Fruit fly (Drosophila melanogaster) whole organism, adult: ENCODE measurements around the gene eIF3a.

Source experiments
- CG11617 ChIP-seq: fragments of 200-800 bp; sonication (Bioruptor generic); optimal IDR thresholded peaks from 2 replicates; lab custom pipeline; 2017; ENCODE audit warnings: mild to moderate bottlenecking, missing biosample characterization, missing genetic modification reagents, missing genetic modification characterization
- CG12768 ChIP-seq: fragments of 200-800 bp; sonication (Bioruptor generic); optimal IDR thresholded peaks from 2 replicates; lab custom pipeline; 2017; ENCODE audit warnings: missing biosample characterization, missing genetic modification characterization, mild to moderate bottlenecking, moderate library complexity, missing genetic modification reagents
- CG14711 ChIP-seq: fragments of 200-800 bp; sonication (Bioruptor generic); optimal IDR thresholded peaks from 2 replicates; lab custom pipeline; 2018; ENCODE audit warnings: missing biosample characterization, mild to moderate bottlenecking, missing genetic modification characterization, moderate library complexity
- CG1620 ChIP-seq: fragments of 200-800 bp; sonication (Bioruptor generic); optimal IDR thresholded peaks from 2 replicates; lab custom pipeline; 2016; ENCODE audit warnings: missing biosample characterization, missing genetic modification characterization
- CG33017 ChIP-seq: fragments of 200-800 bp; sonication (Bioruptor generic); optimal IDR thresholded peaks from 2 replicates; lab custom pipeline; 2018; ENCODE audit warnings: missing biosample characterization, mild to moderate bottlenecking, missing genetic modification characterization, moderate library complexity
- CG5204 ChIP-seq: fragments of 200-800 bp; sonication (Bioruptor generic); optimal IDR thresholded peaks from 2 replicates; lab custom pipeline; 2016; ENCODE audit warnings: missing biosample characterization, missing genetic modification characterization
- CG7045 ChIP-seq: fragments of 200-800 bp; sonication (Bioruptor generic); optimal IDR thresholded peaks from 2 replicates; lab custom pipeline; 2017; ENCODE audit warnings: missing biosample characterization, mild to moderate bottlenecking, missing genetic modification characterization
- CG7101 ChIP-seq: fragments of 200-800 bp; sonication (Bioruptor generic); optimal IDR thresholded peaks from 2 replicates; lab custom pipeline; 2018; ENCODE audit warnings: missing biosample characterization, mild to moderate bottlenecking, missing genetic modification characterization, moderate library complexity
- Clk ChIP-seq: fragments of 200-800 bp; sonication (Bioruptor generic); optimal IDR thresholded peaks from 2 replicates; lab custom pipeline; 2017; ENCODE audit warnings: missing biosample characterization, missing genetic modification characterization
- Crg-1 ChIP-seq: fragments of 200-800 bp; sonication (Bioruptor generic); optimal IDR thresholded peaks from 2 replicates; lab custom pipeline; 2016; ENCODE audit warnings: missing biosample characterization, missing genetic modification characterization
- Hr96 ChIP-seq: fragments of 200-800 bp; sonication (Bioruptor generic); optimal IDR thresholded peaks from 2 replicates; lab custom pipeline; 2016; ENCODE audit warnings: missing biosample characterization, missing genetic modification characterization
- Mnt ChIP-seq: fragments of 200-800 bp; sonication (Bioruptor generic); optimal IDR thresholded peaks from 2 replicates; lab custom pipeline; 2016; ENCODE audit warnings: missing biosample characterization, mild to moderate bottlenecking, missing genetic modification characterization
- bab1 ChIP-seq: fragments of 200-800 bp; sonication (Bioruptor generic); optimal IDR thresholded peaks from 3 replicates; lab custom pipeline; 2019; ENCODE audit warnings: missing biosample characterization, mild to moderate bottlenecking, missing genetic modification characterization, moderate library complexity
- cic ChIP-seq: fragments of 200-800 bp; sonication (Bioruptor generic); optimal IDR thresholded peaks from 2 replicates; lab custom pipeline; 2017; ENCODE audit warnings: missing biosample characterization, mild to moderate bottlenecking, missing genetic modification characterization, moderate library complexity
- cnc ChIP-seq, 2 experiments: fragments of >200 bp; optimal IDR thresholded peaks; 2 replicates each; lab custom pipeline; 2017
- kay ChIP-seq: fragments of 200-800 bp; sonication (Bioruptor generic); peaks from one replicate; lab custom pipeline; 2016; ENCODE audit warnings: missing biosample characterization, missing genetic modification characterization, borderline replicate concordance
- ovo ChIP-seq: fragments of 200-800 bp; sonication (Bioruptor generic); optimal IDR thresholded peaks from 2 replicates; lab custom pipeline; 2016; ENCODE audit warnings: missing biosample characterization, missing genetic modification characterization
- pad ChIP-seq: fragments of 200-800 bp; sonication (Bioruptor generic); optimal IDR thresholded peaks from 3 replicates; lab custom pipeline; 2017; ENCODE audit warnings: missing biosample characterization, missing genetic modification characterization, mild to moderate bottlenecking, moderate library complexity, missing genetic modification reagents
- tj ChIP-seq: fragments of 200-800 bp; sonication (Bioruptor generic); optimal IDR thresholded peaks from 3 replicates; lab custom pipeline; 2017; ENCODE audit warnings: missing biosample characterization, mild to moderate bottlenecking, missing genetic modification characterization, moderate library complexity
- toe ChIP-seq: fragments of 200-800 bp; sonication (Bioruptor generic); optimal IDR thresholded peaks from 2 replicates; lab custom pipeline; 2016; ENCODE audit warnings: missing biosample characterization, missing genetic modification characterization

Gene eIF3a

DNA sequence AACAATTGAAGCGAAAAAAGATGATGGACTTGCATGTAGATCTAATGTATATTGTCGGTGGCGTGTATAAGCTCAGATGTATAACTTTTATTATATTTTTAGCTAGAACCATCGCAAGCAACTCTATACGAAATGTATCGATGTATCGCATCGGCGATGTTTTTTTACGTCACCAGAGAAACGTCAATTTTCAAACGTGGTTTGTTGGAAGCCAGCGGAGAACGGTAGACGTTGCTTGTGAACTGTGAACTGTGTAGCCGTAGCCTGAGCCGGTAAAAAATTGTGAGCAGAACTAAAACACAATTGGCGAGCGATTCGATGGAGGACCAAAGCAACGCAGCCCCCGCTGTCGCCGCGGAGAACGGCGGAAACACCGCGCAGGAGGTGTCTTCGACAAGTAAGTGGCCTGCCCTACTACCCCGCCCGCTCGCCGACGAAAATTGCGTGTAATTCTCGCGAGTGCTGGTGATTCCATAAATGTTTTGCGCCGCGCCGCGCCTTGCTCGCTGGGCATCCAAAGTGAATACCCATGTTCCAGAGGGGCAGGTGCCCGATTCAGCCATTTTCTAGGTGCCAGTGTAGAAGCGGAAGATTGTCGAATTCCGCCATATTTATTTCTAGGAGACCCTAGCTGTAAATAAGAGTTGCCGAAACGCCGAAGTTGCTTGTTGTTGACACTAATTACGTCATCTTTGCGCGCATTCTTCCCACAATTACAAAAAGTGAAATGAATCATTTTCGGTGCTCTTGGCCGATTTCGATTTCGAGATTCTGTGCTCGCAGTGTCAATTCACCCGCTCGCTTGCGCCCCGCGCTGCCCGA lies 30.6 kb downstream of the eIF3a start, which contains the start of gene lost:
Gene lost, plus strand, starts transcription at position 193 of the 822 bp plus-strand sequence.
- TF ChIP-seq ovo (GFP tag; lab: Kevin White, UChicago): peak; percentile 28
- peak; percentile 16 for TF ChIP-seq CG11617 (GFP tag; lab: Kevin White, UChicago)
- peak; percentile 55 for TF ChIP-seq toe
- TF ChIP-seq pad (GFP tag; lab: Kevin White, UChicago): peak; percentile 15
- TF ChIP-seq Mnt (GFP tag; lab: Kevin White, UChicago): peak; percentile 79
- TF ChIP-seq CG7045 (GFP tag; lab: Kevin White, UChicago): no peak
- no peak for TF ChIP-seq kay
- TF ChIP-seq CG14711 (tag; lab: Kevin White, UChicago): peak; percentile 78
- TF ChIP-seq Hr96 (GFP tag; lab: Kevin White, UChicago): no peak
- no peak for TF ChIP-seq CG1620
- TF ChIP-seq Crg-1 (GFP tag; lab: Kevin White, UChicago): no peak
- no peak for TF ChIP-seq Clk
- TF ChIP-seq CG12768 (GFP tag; lab: Kevin White, UChicago): no peak
- peak; percentile 35 for TF ChIP-seq bab1 (GFP tag; lab: Kevin White, UChicago)
- TF ChIP-seq cnc (optimal IDR thresholded peaks at IDR 0.05; lab: Kevin White, UChicago): no peak
- no peak for TF ChIP-seq tj (GFP tag; lab: Kevin White, UChicago)
- peak; percentile 28 for TF ChIP-seq cic (GFP tag; lab: Kevin White, UChicago)
- TF ChIP-seq CG7101 (tag; lab: Kevin White, UChicago): peak; percentile 52
- TF ChIP-seq CG5204: no peak
- no peak for TF ChIP-seq CG33017 (tag; lab: Kevin White, UChicago)

DNA sequence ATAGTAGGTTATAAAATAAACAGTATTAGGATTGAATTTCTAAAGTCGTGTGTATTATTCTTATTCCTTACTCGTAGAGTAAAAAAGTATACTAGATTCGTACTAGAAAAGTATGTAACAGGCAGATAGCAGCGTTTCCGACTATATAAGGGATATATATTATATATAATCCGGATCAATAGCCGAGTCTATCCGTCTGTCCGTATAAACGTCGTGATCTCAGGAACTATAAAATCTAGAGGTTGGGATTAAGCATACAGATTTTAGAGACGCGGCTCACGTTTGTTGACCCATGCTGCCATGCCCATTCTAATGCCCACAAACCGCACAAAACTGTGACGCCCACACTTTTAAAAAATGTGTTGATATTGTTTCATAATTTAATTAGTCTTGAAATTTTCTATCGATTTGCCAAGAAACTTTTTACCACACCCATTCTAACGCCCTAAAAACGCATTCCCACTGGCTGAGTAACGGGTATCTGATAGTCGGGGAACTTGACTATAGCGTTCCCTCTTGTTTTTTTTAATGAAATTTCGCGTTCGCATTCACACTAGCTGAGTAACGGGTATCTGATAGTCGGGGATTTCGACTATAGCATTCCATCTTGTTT lies 31.6 kb downstream of the eIF3a start, which contains the start of gene CG9853:
Gene CG9853, minus strand, starts transcription at position 51 of the 613 bp plus-strand sequence.
- no peak for TF ChIP-seq Clk
- TF ChIP-seq CG14711 (tag; lab: Kevin White, UChicago): no peak
- no peak for TF ChIP-seq CG33017 (tag; lab: Kevin White, UChicago)

DNA sequence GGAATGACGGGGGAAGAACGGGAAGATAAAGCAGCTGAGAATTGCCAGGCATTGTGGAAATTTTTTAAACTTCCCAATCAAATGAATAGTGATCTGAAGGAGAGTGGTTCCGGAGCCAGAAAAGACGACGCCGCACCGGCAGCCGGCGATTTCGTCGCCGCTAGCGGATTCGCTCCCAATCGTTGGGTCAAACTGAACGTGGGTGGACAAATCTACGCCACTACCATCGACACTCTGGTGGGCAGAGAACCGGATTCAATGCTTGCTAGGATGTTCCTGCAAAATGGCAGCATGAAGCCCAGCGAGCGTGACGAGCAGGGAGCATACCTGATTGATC lies 33.2 kb downstream of the eIF3a start, which contains the start of gene CG14647:
Gene CG14647, plus strand, starts transcription at position 14 of the 337 bp plus-strand sequence.
- no peak for TF ChIP-seq CG12768 (GFP tag; lab: Kevin White, UChicago)
- TF ChIP-seq CG11617 (GFP tag; lab: Kevin White, UChicago): no peak
- TF ChIP-seq CG14711 (tag; lab: Kevin White, UChicago): no peak
- TF ChIP-seq cic (GFP tag; lab: Kevin White, UChicago): no peak
- TF ChIP-seq bab1 (GFP tag; lab: Kevin White, UChicago): no peak
- TF ChIP-seq Clk: no peak
- TF ChIP-seq CG5204: no peak
- no peak for TF ChIP-seq Crg-1 (GFP tag; lab: Kevin White, UChicago)
- TF ChIP-seq CG7101 (tag; lab: Kevin White, UChicago): no peak
- no peak for TF ChIP-seq toe
- TF ChIP-seq CG7045 (GFP tag; lab: Kevin White, UChicago): no peak
- no peak for TF ChIP-seq Hr96 (GFP tag; lab: Kevin White, UChicago)
- TF ChIP-seq kay: no peak
- TF ChIP-seq ovo (GFP tag; lab: Kevin White, UChicago): no peak
- TF ChIP-seq pad (GFP tag; lab: Kevin White, UChicago): no peak
- no peak for TF ChIP-seq CG1620

DNA sequence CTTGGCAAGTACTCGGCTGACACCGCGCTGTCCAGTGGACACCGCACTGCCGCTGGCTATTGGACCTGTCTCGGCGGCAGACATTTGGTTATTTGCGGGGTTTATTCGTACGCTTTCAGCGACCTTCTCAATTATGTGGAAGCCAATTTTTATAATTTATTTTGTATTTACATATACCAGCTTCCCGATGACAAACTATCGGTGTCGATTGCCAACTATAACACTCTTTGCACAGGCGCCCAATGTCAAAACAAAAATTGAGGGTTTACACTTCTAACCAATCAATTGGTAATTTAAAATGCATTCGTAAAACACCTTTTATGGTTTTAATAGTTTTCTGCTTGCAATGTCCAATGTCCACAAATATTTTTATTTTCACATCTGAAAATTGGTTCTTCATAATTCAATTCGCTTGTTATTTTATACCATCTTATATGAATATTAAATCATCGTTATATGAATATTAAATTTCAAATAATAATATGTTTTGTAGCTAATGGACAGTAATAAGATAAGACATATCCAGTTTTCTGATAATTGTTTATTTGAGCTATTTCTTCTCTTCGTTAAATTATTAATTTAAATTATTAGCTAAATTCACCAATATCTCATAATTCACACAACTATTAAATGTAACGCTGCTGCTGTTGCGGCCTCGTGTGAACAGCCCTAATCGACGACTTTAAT lies 33.7 kb downstream of the eIF3a start:
- TF ChIP-seq Hr96 (GFP tag; lab: Kevin White, UChicago) (no peak), CG5204 (no peak), bab1 (GFP tag; lab: Kevin White, UChicago) (no peak), Mnt (GFP tag; lab: Kevin White, UChicago) (no peak), CG11617 (GFP tag; lab: Kevin White, UChicago) (peak; percentile 18), CG7101 (tag; lab: Kevin White, UChicago) (no peak), cnc (optimal IDR thresholded peaks at IDR 0.05; lab: Kevin White, UChicago) (no peak), ovo (GFP tag; lab: Kevin White, UChicago) (no peak), CG1620 (no peak), toe (peak; percentile 46), CG12768 (GFP tag; lab: Kevin White, UChicago) (no peak)

DNA sequence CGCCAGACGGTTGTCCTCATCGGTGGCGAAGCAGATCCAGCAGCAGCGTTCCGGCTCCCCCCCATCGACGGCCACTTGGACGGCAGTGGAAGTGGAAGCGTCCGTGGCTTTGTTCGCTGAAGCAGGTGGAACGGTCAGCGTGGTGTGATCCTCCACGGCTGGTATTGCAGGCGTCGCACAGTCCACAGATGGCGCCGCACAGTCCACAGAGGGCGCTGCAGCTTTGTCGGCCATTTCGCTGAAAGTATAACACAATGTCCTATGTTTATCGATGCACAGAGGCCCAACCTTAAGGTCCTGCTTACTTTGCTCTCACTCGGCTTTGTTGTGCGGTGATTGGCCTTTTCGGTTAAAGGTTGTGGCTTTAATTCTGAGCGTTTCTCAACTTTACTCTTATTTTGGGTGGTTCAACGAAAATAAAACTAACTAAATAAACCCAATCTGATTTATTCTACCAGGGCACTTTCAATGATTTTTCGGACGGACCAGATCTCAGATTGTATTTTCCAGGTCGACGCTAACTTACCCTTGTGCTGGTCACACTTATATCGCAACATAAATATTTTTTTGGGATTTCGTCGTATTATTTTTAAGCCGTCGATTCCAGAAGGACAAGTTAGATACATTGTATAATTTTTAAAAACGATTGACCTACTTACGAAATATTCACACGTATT lies 36.2 kb downstream of the eIF3a start, which contains the start of gene CG9855:
Gene CG9855, minus strand, starts transcription at position 473 of the 677 bp plus-strand sequence.
- no peak for TF ChIP-seq CG5204
- no peak for TF ChIP-seq Hr96 (GFP tag; lab: Kevin White, UChicago)
- peak; percentile 66 for TF ChIP-seq bab1 (GFP tag; lab: Kevin White, UChicago)
- no peak for TF ChIP-seq CG7101 (tag; lab: Kevin White, UChicago)
- TF ChIP-seq CG11617 (GFP tag; lab: Kevin White, UChicago): no peak
